Fruit fly (Drosophila melanogaster): ENCODE results near the gene Uggt.

Uggt gene

dm6 chr3L:18846272-18846741, 26.2 kb upstream of the Uggt start:
- TF ChIP-seq noc (tag; optimal IDR thresholded peaks at IDR 0.05), result no peak

dm6 chr3L:18848436-18848835, 24.1 kb upstream of the Uggt start:
- no peak for TF ChIP-seq noc (tag; optimal IDR thresholded peaks at IDR 0.05)

- TF ChIP-seq noc (tag; optimal IDR thresholded peaks at IDR 0.05), result no peak
Measured at dm6 chr3L:18852223-18852622, 20.3 kb upstream of the Uggt start.

dm6 chr3L:18853439-18853838, 19.1 kb upstream of the Uggt start:
- no peak for TF ChIP-seq noc (tag; optimal IDR thresholded peaks at IDR 0.05)

dm6 chr3L:18854412-18854811, 18.1 kb upstream of the Uggt start:
- TF ChIP-seq noc (tag; optimal IDR thresholded peaks at IDR 0.05), result no peak

- TF ChIP-seq noc (tag; optimal IDR thresholded peaks at IDR 0.05), result no peak
Measured at dm6 chr3L:18860467-18860866, 12.1 kb upstream of the Uggt start.

dm6 chr3L:18861893-18862292, 10.7 kb upstream of the Uggt start:
- TF ChIP-seq noc (tag; optimal IDR thresholded peaks at IDR 0.05), result no peak

- TF ChIP-seq noc (tag; optimal IDR thresholded peaks at IDR 0.05), result no peak
Measured at dm6 chr3L:18863327-18863726, 9.2 kb upstream of the Uggt start, which contains the start of gene CG6865. TSS of gene CG6865 (plus strand) at chr3L:18863647.

- TF ChIP-seq noc (tag; optimal IDR thresholded peaks at IDR 0.05), result no peak
Measured at dm6 chr3L:18865447-18866367, 6.8 kb upstream of the Uggt start, which contains the start of gene CG14074. TSS of gene CG14074 (plus strand) at chr3L:18866225.

- peak; percentile 88 for TF ChIP-seq noc (tag; optimal IDR thresholded peaks at IDR 0.05)
Measured at dm6 chr3L:18867521-18867920, 5.0 kb upstream of the Uggt start, which contains the start of gene Dysb. TSS of gene Dysb (plus strand) at chr3L:18867771.

- TF ChIP-seq noc (tag; optimal IDR thresholded peaks at IDR 0.05), result peak; percentile 56
Measured at dm6 chr3L:18869035-18869826, 3.3 kb upstream of the Uggt start, which contains the start of gene Grx1. TSS of gene Grx1 (plus strand) at chr3L:18869230.

- TF ChIP-seq noc (tag; optimal IDR thresholded peaks at IDR 0.05), result no peak
Measured at dm6 chr3L:18870027-18870426, 2.5 kb upstream of the Uggt start, which contains the start of gene Blos3. TSS of gene Blos3 (plus strand) at chr3L:18870224.

dm6 chr3L:18881613-18882012, 9.1 kb downstream of the Uggt start:
- TF ChIP-seq noc (tag; optimal IDR thresholded peaks at IDR 0.05), result no peak

dm6 chr3L:18889222-18889866, 16.8 kb downstream of the Uggt start:
- no peak for TF ChIP-seq noc (tag; optimal IDR thresholded peaks at IDR 0.05)

dm6 chr3L:18890283-18891175, 18.0 kb downstream of the Uggt start, which contains the start of gene CG3961:
TSS of gene CG3961 (minus strand) at chr3L:18890483.
- peak; percentile 78 for TF ChIP-seq noc (tag; optimal IDR thresholded peaks at IDR 0.05)

All from whole organism, larva.